Worm (Caenorhabditis elegans): ENCODE data around the gene coh-3.

ce11 chrV:14414964-14415564 lies 42.2 kb upstream of the coh-3 start, which contains the start of the genes nxf-1 and C15H11.11:
- TF ChIP-seq lag-1 (GFP tag; IDR thresholded peaks at IDR 0.05) (no peak), F52B5.7 (tag; optimal IDR thresholded peaks at IDR 0.05) (no peak), nfyb-1 (GFP tag; IDR thresholded peaks at IDR 0.05) (peak; percentile 60; the same call in 1 of the 2 replicates), unc-62 (GFP tag; optimal IDR thresholded peaks at IDR 0.05) (no peak), bed-2 (GFP tag; IDR thresholded peaks at IDR 0.05) (no peak), Y79H2A.3 (GFP tag; conservative IDR thresholded peaks at IDR 0.05) (no peak), snpc-4 (GFP tag; optimal IDR thresholded peaks at IDR 0.05) (no peak), snpc-4 (tag; optimal IDR thresholded peaks at IDR 0.05) (peak in 3 of 4 experiments; percentile 50 to 72 (median 61)), B0336.3 (GFP tag; IDR thresholded peaks at IDR 0.05) (peak; percentile 14; the same call in 1 of the 2 replicates), dox-1 (GFP tag; IDR thresholded peaks at IDR 0.05) (peak; percentile 55), dpl-1 (GFP tag; optimal IDR thresholded peaks at IDR 0.05) (no peak)
